In the genomic region with DNA sequence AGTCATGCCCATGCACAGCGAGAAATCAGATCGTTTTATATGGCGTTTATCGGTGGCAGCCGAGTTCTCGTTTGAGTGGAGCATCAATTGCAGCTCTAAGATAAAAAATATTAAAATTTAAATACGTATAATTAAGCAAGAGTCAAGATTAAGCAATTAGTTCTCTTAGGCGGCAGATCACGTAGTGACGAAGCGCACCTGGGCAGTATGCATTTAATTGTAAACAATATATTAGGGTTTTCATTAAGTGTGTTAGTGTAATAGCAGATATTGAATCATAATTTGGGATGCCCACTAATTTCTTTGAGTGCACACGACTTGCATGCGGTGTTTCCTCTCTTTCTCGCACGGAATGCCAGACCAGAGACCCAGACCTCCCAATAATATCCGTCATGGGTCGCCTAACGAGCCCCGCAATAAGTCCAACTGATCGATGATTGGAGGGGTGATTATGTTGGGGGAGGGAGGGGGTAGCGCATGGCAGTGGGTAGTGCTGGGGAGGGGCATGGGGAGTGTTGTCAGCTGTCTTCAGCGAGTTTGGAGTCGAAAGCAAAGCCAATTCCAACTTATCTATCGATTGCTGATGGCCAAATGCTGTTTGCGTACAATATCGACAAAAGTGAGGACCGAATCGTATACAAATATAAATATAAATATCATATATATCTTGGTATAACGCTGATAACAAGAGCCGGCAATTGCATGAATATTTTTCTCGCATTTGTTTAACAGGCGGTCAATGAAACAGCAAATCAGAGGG, we compare ENCODE assay signal across 1 fruit fly cellular context.
TF ChIP-seq lines count a peak whose summit lies in the region.

No protein-coding gene starts in this region.

TF ChIP-seq in whole organism, embryonic, 481 proteins besides CTCF, POLR2A, EP300 and RAD21 (continued from another document):
- peak; percentile 42; the same call in 1 of the 2 replicates for TF ChIP-seq CG31224 (GFP tag; IDR thresholded peaks at IDR 0.05; lab: Robert Waterston, UW)
- TF ChIP-seq hb (GFP tag; IDR thresholded peaks at IDR 0.05; lab: Robert Waterston, UW; ENCODE audit: partially characterized antibody), result no peak
- peak; percentile 62 for TF ChIP-seq CG12942 (GFP tag; optimal IDR thresholded peaks at IDR 0.05; lab: Kevin White, UChicago)
- no peak for TF ChIP-seq HLH4C (GFP tag; IDR thresholded peaks at IDR 0.05; lab: Robert Waterston, UW; ENCODE audit: partially characterized antibody)
- TF ChIP-seq E2f1 (GFP tag; IDR thresholded peaks at IDR 0.05; lab: Robert Waterston, UW), result peak; percentile 68
- no peak for TF ChIP-seq CG11696 (GFP tag; IDR thresholded peaks at IDR 0.05; lab: Robert Waterston, UW)
- no peak for TF ChIP-seq CkIIα-i1 (GFP tag; IDR thresholded peaks at IDR 0.05; lab: Robert Waterston, UW)
- TF ChIP-seq Taf1 (GFP tag; IDR thresholded peaks at IDR 0.05; lab: Robert Waterston, UW), result 0 out of 2 replicates have a peak, but pooled peaks have one; percentile 23
- TF ChIP-seq salm (tag; optimal IDR thresholded peaks at IDR 0.05; lab: Kevin White, UChicago), result no peak
- no peak for TF ChIP-seq bbx (GFP tag; IDR thresholded peaks at IDR 0.05; lab: Robert Waterston, UW; ENCODE audit: partially characterized antibody)
